Fruit fly (Drosophila melanogaster) whole organism, pupa: ENCODE measurements around the gene CG4896.

Experiments
- CG10348 ChIP-seq: fragments of 200-800 bp; sonication (Bioruptor generic); IDR thresholded peaks from 2 replicates; pipeline ENCODE4 v1.3.6; 2022; ENCODE audit warnings: missing biosample characterization, missing genetic modification characterization
- CG12605 ChIP-seq: fragments of 200-800 bp; sonication (Bioruptor generic); IDR thresholded peaks from 2 replicates; pipeline ENCODE4 v1.3.6; 2022; ENCODE audit warnings: missing biosample characterization, missing genetic modification characterization
- CG13204 ChIP-seq: fragments of 200-800 bp; sonication (Bioruptor generic); optimal IDR thresholded peaks from 2 replicates; lab custom pipeline; 2018; ENCODE audit warnings: missing biosample characterization, mild to moderate bottlenecking, missing genetic modification characterization, moderate library complexity
- CG14655 ChIP-seq: fragments of 200-800 bp; sonication (Bioruptor generic); optimal IDR thresholded peaks from 3 replicates; lab custom pipeline; 2017; ENCODE audit warnings: mild to moderate bottlenecking, missing biosample characterization, missing genetic modification reagents, missing genetic modification characterization
- CG15710 ChIP-seq: fragments of 200-800 bp; sonication (Bioruptor generic); optimal IDR thresholded peaks from 2 replicates; lab custom pipeline; 2018; ENCODE audit warnings: missing biosample characterization, mild to moderate bottlenecking, missing genetic modification characterization, moderate library complexity
- CG17806 ChIP-seq: fragments of 200-800 bp; sonication (Bioruptor generic); optimal IDR thresholded peaks from 2 replicates; lab custom pipeline; 2018; ENCODE audit warnings: missing biosample characterization, mild to moderate bottlenecking, missing genetic modification characterization, moderate library complexity
- CG32121 ChIP-seq: fragments of 200-800 bp; sonication (Bioruptor generic); IDR thresholded peaks from 2 replicates; pipeline ENCODE4 v1.3.6; 2022; ENCODE audit warnings: missing biosample characterization, missing genetic modification characterization
- CG34367 ChIP-seq: fragments of 200-800 bp; sonication (Bioruptor generic); optimal IDR thresholded peaks from 2 replicates; lab custom pipeline; 2018; ENCODE audit warnings: missing biosample characterization, mild to moderate bottlenecking, missing genetic modification characterization
- CG4496 ChIP-seq: fragments of 200-800 bp; sonication (Bioruptor generic); IDR thresholded peaks from 3 replicates; pipeline ENCODE4 v1.3.6; 2022; ENCODE audit warnings: missing biosample characterization, missing genetic modification characterization
- CG8159 ChIP-seq: fragments of 200-800 bp; sonication (Bioruptor generic); optimal IDR thresholded peaks from 3 replicates; lab custom pipeline; 2018; ENCODE audit warnings: missing biosample characterization, mild to moderate bottlenecking, missing genetic modification characterization, moderate library complexity
- CG8301 ChIP-seq: fragments of 200-800 bp; sonication (Bioruptor generic); optimal IDR thresholded peaks from 2 replicates; lab custom pipeline; 2018; ENCODE audit warnings: missing biosample characterization, mild to moderate bottlenecking, missing genetic modification characterization
- CG9948 ChIP-seq: fragments of 200-800 bp; sonication (Bioruptor generic); optimal IDR thresholded peaks from 2 replicates; lab custom pipeline; 2018; ENCODE audit warnings: missing biosample characterization, mild to moderate bottlenecking, missing genetic modification characterization, moderate library complexity
- D1 ChIP-seq: fragments of 200-800 bp; sonication (Bioruptor generic); optimal IDR thresholded peaks from 2 replicates; lab custom pipeline; 2018; ENCODE audit warnings: missing biosample characterization, mild to moderate bottlenecking, missing genetic modification characterization, moderate library complexity
- EcR ChIP-seq: fragments of 200-800 bp; sonication (Bioruptor generic); optimal IDR thresholded peaks from 3 replicates; lab custom pipeline; 2019; ENCODE audit warnings: missing biosample characterization, missing genetic modification characterization, mild to moderate bottlenecking, moderate library complexity, missing genetic modification reagents
- Ets98B ChIP-seq: fragments of 200-800 bp; sonication (Bioruptor generic); IDR thresholded peaks from 2 replicates; pipeline ENCODE4 v1.3.6; 2022; ENCODE audit warnings: missing biosample characterization, missing genetic modification characterization
- Pif1A ChIP-seq: fragments of 200-800 bp; sonication (Bioruptor generic); optimal IDR thresholded peaks from 3 replicates; lab custom pipeline; 2016; ENCODE audit warnings: missing biosample characterization, missing genetic modification characterization
- Pif1B ChIP-seq: fragments of 200-800 bp; sonication (Bioruptor generic); optimal IDR thresholded peaks from 3 replicates; lab custom pipeline; 2016; ENCODE audit warnings: missing biosample characterization, missing genetic modification characterization
- Snoo ChIP-seq: fragments of 200-800 bp; sonication (Bioruptor generic); optimal IDR thresholded peaks from 3 replicates; lab custom pipeline; 2017; ENCODE audit warnings: missing biosample characterization, mild to moderate bottlenecking, missing genetic modification characterization, inconsistent platforms
- fd96Ca ChIP-seq: fragments of 200-800 bp; sonication (Bioruptor generic); IDR thresholded peaks from 3 replicates; pipeline ENCODE4 v1.3.6; 2022; ENCODE audit warnings: missing biosample characterization, missing genetic modification characterization
- gl ChIP-seq: fragments of 200-800 bp; sonication (Bioruptor generic); optimal IDR thresholded peaks from 2 replicates; lab custom pipeline; 2018; ENCODE audit warnings: missing biosample characterization, mild to moderate bottlenecking, missing genetic modification characterization
- rn ChIP-seq: fragments of 200-800 bp; sonication (Bioruptor generic); IDR thresholded peaks from 2 replicates; pipeline ENCODE4 v1.3.6; 2022; ENCODE audit warnings: missing biosample characterization, missing genetic modification characterization

The CG4896 gene

DNA sequence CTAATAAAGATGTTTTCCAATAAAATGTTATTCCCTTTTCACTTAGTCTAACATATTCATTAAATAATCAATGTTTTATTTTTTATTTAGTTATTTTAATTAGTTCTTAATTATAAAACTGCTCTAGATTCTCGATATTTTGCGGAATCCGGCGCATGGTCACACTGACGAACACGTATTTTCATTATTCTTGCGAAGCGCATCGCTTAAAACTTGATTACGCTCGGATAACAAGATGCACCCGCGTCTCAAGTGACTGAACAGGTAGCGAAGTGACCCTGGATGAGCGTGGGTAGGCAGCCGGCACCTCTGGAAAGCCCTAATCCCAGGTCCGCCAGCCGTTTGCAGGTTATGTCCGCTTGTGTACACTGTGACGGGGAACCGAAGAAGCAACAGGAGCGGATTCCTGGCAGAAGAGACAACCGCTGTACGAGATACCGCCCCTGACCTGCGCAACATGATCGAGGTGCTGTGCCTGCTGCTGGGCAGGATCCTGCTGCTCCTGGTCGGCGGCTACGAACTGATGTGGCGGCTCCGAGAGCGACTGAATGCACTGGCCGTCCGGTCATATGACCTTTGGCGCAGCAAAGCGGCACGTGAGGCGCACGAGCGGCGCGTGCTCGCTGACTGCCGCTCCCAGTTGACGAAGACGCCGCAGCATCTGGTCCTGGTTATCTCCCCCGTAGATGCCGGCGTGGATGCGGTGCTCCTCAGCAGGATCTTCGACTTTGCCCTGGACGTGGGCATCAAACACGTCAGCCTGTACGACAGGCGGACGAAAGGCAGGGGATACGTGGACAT is 18.8 kb upstream of the CG4896 start, which contains the start of gene Tango14:
Gene Tango14 (plus strand): TSS at position 143 of the 801 bp plus-strand sequence.
- TF ChIP-seq CG4496 (GFP tag; lab: Robert Waterston, UW): 0 out of 3 replicates have a peak, but pooled peaks have one; percentile 42
- no peak for TF ChIP-seq rn (GFP tag; lab: Robert Waterston, UW)
- TF ChIP-seq fd96Ca: 0 out of 3 replicates have a peak, but pooled peaks have one; percentile 38

DNA sequence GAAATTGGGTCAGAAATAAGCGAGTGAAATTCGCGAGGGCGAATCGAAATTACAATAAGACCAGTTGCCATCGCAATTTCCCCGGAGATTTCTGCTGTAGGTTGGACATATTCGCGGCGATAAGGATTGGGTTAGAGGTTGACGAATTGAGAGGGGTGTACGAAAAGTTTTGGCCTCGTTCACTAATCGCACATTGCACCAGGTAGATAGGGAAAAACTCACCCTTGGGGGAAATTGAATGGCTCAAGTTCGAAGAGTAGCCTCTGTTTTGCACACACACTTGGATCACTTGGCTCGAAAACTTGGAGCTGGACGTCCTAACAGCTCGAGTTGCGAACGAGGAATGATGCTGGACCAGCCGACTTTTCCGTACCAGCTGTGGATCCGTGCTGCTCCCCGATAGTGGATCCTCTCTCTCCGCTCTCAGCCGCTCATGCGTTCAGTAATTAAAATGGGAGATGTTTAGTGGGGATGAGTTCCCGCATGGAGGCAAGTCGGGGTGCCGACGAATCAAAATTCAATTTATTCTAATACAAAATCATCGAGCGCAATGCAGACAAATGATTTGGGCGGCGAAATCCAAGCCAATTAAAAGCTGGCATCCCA is 13.8 kb upstream of the CG4896 start, which contains the start of gene CG5080:
Gene CG5080 (minus strand): TSS at position 349 of the 606 bp plus-strand sequence.
- TF ChIP-seq EcR (no peak), CG10348 (no peak), CG9948 (tag; lab: Kevin White, UChicago) (no peak), CG13204 (no peak), CG17806 (no peak), CG8159 (tag; lab: Kevin White, UChicago) (no peak), CG34367 (tag; lab: Kevin White, UChicago) (no peak), fd96Ca (0 out of 3 replicates have a peak, but pooled peaks have one; percentile 16)

DNA sequence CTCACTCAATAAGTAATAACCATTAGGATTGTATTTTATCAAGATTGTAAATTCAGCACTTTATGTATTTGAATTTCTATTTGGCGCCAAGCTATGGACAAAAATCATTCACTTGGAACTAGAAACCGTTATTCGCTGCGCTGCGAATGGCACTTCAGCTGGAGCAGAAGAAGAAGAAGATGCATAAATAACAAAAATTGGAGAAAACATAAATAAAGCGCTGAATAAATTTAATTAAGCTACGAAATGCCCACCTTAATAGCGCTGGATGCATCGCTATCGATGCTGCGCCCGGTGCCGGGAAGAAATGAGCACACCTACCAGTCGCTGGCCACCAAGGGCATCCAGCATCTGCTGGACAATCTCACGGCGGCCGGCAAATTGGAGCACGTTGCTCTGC is 13.2 kb upstream of the CG4896 start, which contains the start of gene IntS14:
Gene IntS14 (plus strand): TSS at position 150 of the 400 bp plus-strand sequence.
- no peak for TF ChIP-seq gl (tag; lab: Kevin White, UChicago)

- TF ChIP-seq Snoo: no peak
- TF ChIP-seq CG12605: no peak
- no peak for TF ChIP-seq D1 (tag; lab: Kevin White, UChicago)
- TF ChIP-seq CG14655 (GFP tag; lab: Kevin White, UChicago): no peak
- TF ChIP-seq CG13204: no peak
These were observed 11.2 kb upstream of the CG4896 start, which contains the start of gene CG14341 for dm6 chr2L:1166326-1166725. Gene CG14341, plus strand, starts transcription at chr2L:1166506.

dm6 chr2L:1169867-1170415 is 7.5 kb upstream of the CG4896 start, which contains the start of the genes CG31922 and Plap:
Gene CG31922, plus strand, starts transcription at chr2L:1170181.
Gene Plap, minus strand, starts transcription at chr2L:1170365.
- no peak for TF ChIP-seq Pif1B
- TF ChIP-seq fd96Ca: 0 out of 3 replicates have a peak, but pooled peaks have one; percentile 22
- peak; percentile 24; the same call in 1 of the 2 replicates for TF ChIP-seq Ets98B (GFP tag; lab: Robert Waterston, UW)
- peak; percentile 63 for TF ChIP-seq CG15710
- TF ChIP-seq CG32121 (GFP tag; lab: Robert Waterston, UW): no peak
- TF ChIP-seq CG17806: peak; percentile 42
- no peak for TF ChIP-seq gl (tag; lab: Kevin White, UChicago)
- TF ChIP-seq CG4496 (GFP tag; lab: Robert Waterston, UW): no peak
- peak; percentile 42 for TF ChIP-seq CG8159 (tag; lab: Kevin White, UChicago)
- no peak for TF ChIP-seq rn (GFP tag; lab: Robert Waterston, UW)
- TF ChIP-seq D1 (tag; lab: Kevin White, UChicago): no peak
- TF ChIP-seq EcR: peak; percentile 99
- peak; percentile 3 for TF ChIP-seq CG34367 (tag; lab: Kevin White, UChicago)
- no peak for TF ChIP-seq Pif1A (GFP tag; lab: Kevin White, UChicago)
- no peak for TF ChIP-seq CG12605
- TF ChIP-seq CG14655 (GFP tag; lab: Kevin White, UChicago): no peak
- no peak for TF ChIP-seq CG10348
- peak; percentile 22 for TF ChIP-seq CG9948 (tag; lab: Kevin White, UChicago)
- TF ChIP-seq Snoo: peak; percentile 9
- no peak for TF ChIP-seq CG13204
- no peak for TF ChIP-seq CG8301 (tag; lab: Kevin White, UChicago)

- TF ChIP-seq rn (GFP tag; lab: Robert Waterston, UW) (peak; percentile 49; the same call in 1 of the 2 replicates), Pif1A (GFP tag; lab: Kevin White, UChicago) (no peak), CG15710 (peak; percentile 80), Snoo (peak; percentile 70), CG34367 (tag; lab: Kevin White, UChicago) (no peak), fd96Ca (peak; percentile 26; the same call in 1 of the 3 replicates), CG8159 (tag; lab: Kevin White, UChicago) (peak; percentile 73), D1 (tag; lab: Kevin White, UChicago) (no peak), CG12605 (no peak), gl (tag; lab: Kevin White, UChicago) (no peak), CG4496 (GFP tag; lab: Robert Waterston, UW) (peak; percentile 74), CG8301 (tag; lab: Kevin White, UChicago) (no peak), CG32121 (GFP tag; lab: Robert Waterston, UW) (0 out of 2 replicates have a peak, but pooled peaks have one; percentile 16), Ets98B (GFP tag; lab: Robert Waterston, UW) (peak; percentile 55), CG14655 (GFP tag; lab: Kevin White, UChicago) (no peak), Pif1B (no peak), CG17806 (peak; percentile 63), CG9948 (tag; lab: Kevin White, UChicago) (peak; percentile 59), EcR (peak; percentile 84), CG13204 (no peak), CG10348 (no peak)
These were observed 4.8 kb upstream of the CG4896 start, which contains the start of the genes Charon and CG4887 for dm6 chr2L:1172704-1173107. Gene Charon, minus strand, starts transcription at chr2L:1172805. Gene CG4887, plus strand, starts transcription at chr2L:1173009.
